Fruit fly (Drosophila melanogaster): ENCODE data around the gene CG11178.

dm6 chrX:13633298-13633891 is 27.9 kb downstream of the CG11178 start:
- no peak for TF ChIP-seq fd96Ca (GFP tag; IDR thresholded peaks at IDR 0.05)
- TF ChIP-seq EcR (GFP tag; optimal IDR thresholded peaks at IDR 0.05) = no peak
- TF ChIP-seq CG4496 (GFP tag; IDR thresholded peaks at IDR 0.05) = no peak
- TF ChIP-seq CG15710 (tag; optimal IDR thresholded peaks at IDR 0.05) = no peak
- TF ChIP-seq Snoo (tag; optimal IDR thresholded peaks at IDR 0.05) = no peak
- no peak for TF ChIP-seq D1 (tag; optimal IDR thresholded peaks at IDR 0.05)
- no peak for TF ChIP-seq Pif1B (GFP tag; optimal IDR thresholded peaks at IDR 0.05)
- TF ChIP-seq CG12605 (GFP tag; IDR thresholded peaks at IDR 0.05) = no peak
